Worm (Caenorhabditis elegans) whole organism, L4/young adult: ENCODE results near the gene C37C3.9.

Source experiments
- W03F9.2 ChIP-seq: fragments of 150-350 bp; optimal IDR thresholded peaks from 2 replicates; lab custom pipeline; 2014; ENCODE audit warnings: missing biosample characterization, missing genetic modification characterization
- dao-5 ChIP-seq: sonication (generic microtip); optimal IDR thresholded peaks from 2 replicates; lab custom pipeline; 2016; ENCODE audit warnings: missing genotype, missing genetic modification characterization, moderate library complexity, missing compliant biosample characterization
- him-1 ChIP-seq: sonication (generic microtip); optimal IDR thresholded peaks from 2 replicates; lab custom pipeline; 2016; ENCODE audit warnings: missing genotype, missing genetic modification reagents, missing genetic modification characterization, missing compliant biosample characterization

DNA sequence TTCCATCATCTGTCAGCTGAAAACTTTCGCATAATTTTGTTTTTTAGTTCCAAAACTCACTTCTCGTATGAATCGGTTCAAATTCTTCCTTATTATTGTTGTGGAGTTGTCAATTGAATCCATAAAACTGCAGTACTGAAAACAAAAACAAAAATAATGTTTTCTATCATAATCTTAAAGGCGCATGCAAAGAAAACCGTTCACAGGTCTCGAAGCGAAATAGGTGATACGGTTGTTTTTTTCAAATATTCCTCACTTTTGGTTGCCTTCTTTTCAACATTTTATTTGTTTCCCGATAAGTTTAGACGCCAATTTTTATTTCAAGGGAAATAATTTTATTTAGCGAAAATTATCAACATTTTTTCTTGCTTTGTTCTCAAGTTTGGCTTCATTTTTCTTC, 50.9 kb downstream of the C37C3.9 start:
- no peak for TF ChIP-seq him-1 (tag; lab: Kevin White, UChicago)
- TF ChIP-seq W03F9.2 = no peak
- TF ChIP-seq dao-5 = no peak
